Fruit fly (Drosophila melanogaster): ENCODE measurements around the gene Pura.

- TF ChIP-seq pan (optimal IDR thresholded peaks at IDR 0.05) (no peak), EcR (GFP tag; optimal IDR thresholded peaks at IDR 0.05) (no peak), CG8478 (optimal IDR thresholded peaks at IDR 0.05) (no peak), Dll (optimal IDR thresholded peaks at IDR 0.05) (no peak), psq (optimal IDR thresholded peaks at IDR 0.05) (no peak), usp (GFP tag; optimal IDR thresholded peaks at IDR 0.05) (no peak)
These were observed 21.3 kb downstream of the Pura start for dm6 chr3L:7614226-7614625.

Measured in whole organism.